Fruit fly (Drosophila melanogaster) whole organism, adult: ENCODE results near the gene CG7290.

Experiments
- CG5204 ChIP-seq: fragments of 200-800 bp; sonication (Bioruptor generic); optimal IDR thresholded peaks from 2 replicates; lab custom pipeline; 2016; ENCODE audit warnings: missing biosample characterization, missing genetic modification characterization
- Crg-1 ChIP-seq: fragments of 200-800 bp; sonication (Bioruptor generic); optimal IDR thresholded peaks from 2 replicates; lab custom pipeline; 2016; ENCODE audit warnings: missing biosample characterization, missing genetic modification characterization
- bab1 ChIP-seq: fragments of 200-800 bp; sonication (Bioruptor generic); optimal IDR thresholded peaks from 3 replicates; lab custom pipeline; 2019; ENCODE audit warnings: missing biosample characterization, mild to moderate bottlenecking, missing genetic modification characterization, moderate library complexity
- kay ChIP-seq: fragments of 200-800 bp; sonication (Bioruptor generic); peaks from one replicate; lab custom pipeline; 2016; ENCODE audit warnings: missing biosample characterization, missing genetic modification characterization, borderline replicate concordance

DNA sequence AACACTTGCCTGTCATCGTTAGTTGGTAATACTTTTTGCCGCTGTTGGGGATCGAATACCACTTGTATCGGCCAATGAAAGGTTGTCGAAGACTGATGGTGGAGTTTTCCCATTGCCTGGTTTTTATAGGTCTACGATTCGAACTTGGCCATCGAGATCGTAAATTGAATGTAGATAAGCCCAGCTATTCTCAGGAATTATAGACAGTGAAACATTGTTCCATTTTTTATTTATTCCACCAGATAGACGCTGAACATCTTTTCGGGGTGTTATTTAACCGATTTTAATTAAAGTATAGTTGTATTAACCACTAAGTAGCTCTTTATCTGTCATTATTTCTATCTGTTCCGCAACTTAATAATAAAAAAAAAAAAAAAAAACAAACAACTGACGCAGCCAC is 2.3 kb downstream of the CG7290 start, which contains the start of gene CG7298:
- TF ChIP-seq CG5204 (GFP tag; lab: Kevin White, UChicago), result no peak
- no peak for TF ChIP-seq Crg-1 (GFP tag; lab: Kevin White, UChicago)
- no peak for TF ChIP-seq bab1 (GFP tag; lab: Kevin White, UChicago)
- no peak for TF ChIP-seq kay (GFP tag; lab: Kevin White, UChicago)
